Fruit fly (Drosophila melanogaster): ENCODE measurements around the gene nero.

Gene nero

dm6 chr3R:31709769-31710168, 37.6 kb downstream of the nero start (continued):
- no peak for TF ChIP-seq CG9609 (GFP tag; optimal IDR thresholded peaks at IDR 0.05)
- TF ChIP-seq Antp (GFP tag; optimal IDR thresholded peaks at IDR 0.05) = no peak
- TF ChIP-seq wek (GFP tag; optimal IDR thresholded peaks at IDR 0.05) = no peak
- TF ChIP-seq crol (GFP tag; IDR thresholded peaks at IDR 0.05) = no peak
- no peak for TF ChIP-seq CG18262 (tag; optimal IDR thresholded peaks at IDR 0.05)
- TF ChIP-seq CG12769 (tag; optimal IDR thresholded peaks at IDR 0.05) = no peak
- TF ChIP-seq D19B (GFP tag; optimal IDR thresholded peaks at IDR 0.05) = peak; percentile 47
- peak; percentile 37 for TF ChIP-seq dmrt99B (tag; optimal IDR thresholded peaks at IDR 0.05)
- peak in 1 of 2 experiments; percentile 23 for TF ChIP-seq Hr51 (GFP tag; optimal IDR thresholded peaks at IDR 0.05)
- TF ChIP-seq lmd (GFP tag; IDR thresholded peaks at IDR 0.05) = peak; percentile 39; the same call in 1 of the 2 replicates
- TF ChIP-seq Ada2b (GFP tag; IDR thresholded peaks at IDR 0.05) = 0 out of 2 replicates have a peak, but pooled peaks have one; percentile 23
- no peak for TF ChIP-seq Jarid2 (GFP tag; optimal IDR thresholded peaks at IDR 0.05)
- TF ChIP-seq stwl (tag; optimal IDR thresholded peaks at IDR 0.05) = no peak
- no peak for TF ChIP-seq repo (GFP tag; optimal IDR thresholded peaks at IDR 0.05)
- no peak for TF ChIP-seq da (GFP tag; optimal IDR thresholded peaks at IDR 0.05)
- no peak for TF ChIP-seq CG14965 (GFP tag; optimal IDR thresholded peaks at IDR 0.05; ENCODE audit: borderline replicate concordance)
- no peak for TF ChIP-seq ttk (GFP tag; IDR thresholded peaks at IDR 0.05)
- no peak for TF ChIP-seq tll (GFP tag; optimal IDR thresholded peaks at IDR 0.05)
- no peak for TF ChIP-seq CG6175 (GFP tag; IDR thresholded peaks at IDR 0.05)
- no peak for TF ChIP-seq nom (GFP tag; optimal IDR thresholded peaks at IDR 0.05)
- no peak for TF ChIP-seq ken (GFP tag; IDR thresholded peaks at IDR 0.05)
- TF ChIP-seq crc (GFP tag; optimal IDR thresholded peaks at IDR 0.05) = no peak
- TF ChIP-seq ci (GFP tag; IDR thresholded peaks at IDR 0.05) = no peak
- TF ChIP-seq Ravus (GFP tag; IDR thresholded peaks at IDR 0.05) = no peak
- TF ChIP-seq ATbp (GFP tag; optimal IDR thresholded peaks at IDR 0.05) = no peak
- no peak for TF ChIP-seq btn (GFP tag; optimal IDR thresholded peaks at IDR 0.05)
- TF ChIP-seq CG31365 (tag; optimal IDR thresholded peaks at IDR 0.05) = no peak
- TF ChIP-seq grau (tag; optimal IDR thresholded peaks at IDR 0.05) = no peak
- TF ChIP-seq CG12659 (GFP tag; optimal IDR thresholded peaks at IDR 0.05) = no peak
- no peak for TF ChIP-seq CG31388 (GFP tag; optimal IDR thresholded peaks at IDR 0.05)
- TF ChIP-seq CG6272 (GFP tag; IDR thresholded peaks at IDR 0.05) = no peak
- no peak for TF ChIP-seq tin (GFP tag; optimal IDR thresholded peaks at IDR 0.05)
- TF ChIP-seq Atf3 (GFP tag; optimal IDR thresholded peaks at IDR 0.05) = peak; percentile 7
- peak; percentile 10 for TF ChIP-seq gem (tag; optimal IDR thresholded peaks at IDR 0.05)
- TF ChIP-seq pum (GFP tag; optimal IDR thresholded peaks at IDR 0.05) = no peak
- no peak for TF ChIP-seq CG4404 (GFP tag; IDR thresholded peaks at IDR 0.05)
- TF ChIP-seq Xbp1 (GFP tag; optimal IDR thresholded peaks at IDR 0.05) = no peak
- TF ChIP-seq CG9437 (GFP tag; optimal IDR thresholded peaks at IDR 0.05) = peak; percentile 4
- no peak for TF ChIP-seq chn (GFP tag; optimal IDR thresholded peaks at IDR 0.05)
- no peak for TF ChIP-seq Bdp1 (GFP tag; optimal IDR thresholded peaks at IDR 0.05)
- peak; percentile 63 for TF ChIP-seq sens (GFP tag)
- TF ChIP-seq zen2 (GFP tag; IDR thresholded peaks at IDR 0.05; ENCODE audit: partially characterized antibody) = no peak
- TF ChIP-seq Ptx1 (GFP tag; IDR thresholded peaks at IDR 0.05) = 0 out of 2 replicates have a peak, but pooled peaks have one; percentile 11
- peak; percentile 69; the same call in 1 of the 3 replicates for TF ChIP-seq sr (GFP tag; IDR thresholded peaks at IDR 0.05)
- TF ChIP-seq gfzf (GFP tag; optimal IDR thresholded peaks at IDR 0.05) = no peak
- no peak for TF ChIP-seq NC2α (GFP tag; optimal IDR thresholded peaks at IDR 0.05)
- TF ChIP-seq CG2678 (tag; optimal IDR thresholded peaks at IDR 0.05) = peak; percentile 21
- 0 out of 3 replicates have a peak, but pooled peaks have one; percentile 24 for TF ChIP-seq CG17361 (GFP tag; IDR thresholded peaks at IDR 0.05)
- no peak for TF ChIP-seq CG17186 (GFP tag; optimal IDR thresholded peaks at IDR 0.05)
- no peak for TF ChIP-seq salm (tag; optimal IDR thresholded peaks at IDR 0.05)
- no peak for TF ChIP-seq CG11247 (GFP tag; IDR thresholded peaks at IDR 0.05)
